Fruit fly (Drosophila melanogaster) whole organism, embryonic: ENCODE data around the gene Strip.

Source experiments
- Asciz ChIP-seq: fragments of 200-800 bp; sonication (Bioruptor generic); optimal IDR thresholded peaks from 2 replicates; lab custom pipeline; 2017; ENCODE audit warnings: missing biosample characterization, mild to moderate bottlenecking, missing genetic modification characterization, missing genetic modification reagents
- Awh ChIP-seq: fragments of 200-800 bp; sonication (Bioruptor generic); IDR thresholded peaks from 2 replicates; pipeline ENCODE4, ENCODE4 v1.3.6; 2022; ENCODE audit warnings: missing biosample characterization, missing genetic modification characterization
- BEAF-32 ChIP-seq: fragments of 200-800 bp; sonication (Bioruptor generic); optimal IDR thresholded peaks from 3 replicates; lab custom pipeline; 2017; ENCODE audit warnings: missing biosample characterization, missing genetic modification characterization, mild to moderate bottlenecking, moderate library complexity, missing genetic modification reagents
- CG10979 ChIP-seq: fragments of 200-800 bp; sonication (Bioruptor generic); optimal IDR thresholded peaks from 2 replicates; lab custom pipeline; 2018; ENCODE audit warnings: missing biosample characterization, mild to moderate bottlenecking, missing genetic modification characterization, moderate library complexity
- CG12391 ChIP-seq: fragments of 200-800 bp; sonication (Bioruptor generic); optimal IDR thresholded peaks from 3 replicates; lab custom pipeline; 2018; ENCODE audit warnings: missing biosample characterization, mild to moderate bottlenecking, missing genetic modification characterization, moderate library complexity
- CG12659 ChIP-seq: fragments of 200-800 bp; sonication (Bioruptor generic); optimal IDR thresholded peaks from 3 replicates; lab custom pipeline; 2017; ENCODE audit warnings: mild to moderate bottlenecking, missing biosample characterization, missing genetic modification reagents, missing genetic modification characterization
- CG13775 ChIP-seq: fragments of 200-800 bp; sonication (Bioruptor generic); optimal IDR thresholded peaks from 3 replicates; lab custom pipeline; 2017; ENCODE audit warnings: missing biosample characterization, mild to moderate bottlenecking, missing genetic modification characterization
- CG14860 ChIP-seq: fragments of 200-800 bp; sonication (Bioruptor generic); IDR thresholded peaks from 3 replicates; pipeline ENCODE4 v1.3.6; 2022; ENCODE audit warnings: missing biosample characterization, missing genetic modification characterization; ENCODE audit not compliant: partially characterized antibody
- CG1529 ChIP-seq: fragments of 200-800 bp; sonication (Bioruptor generic); optimal IDR thresholded peaks from 3 replicates; lab custom pipeline; 2018; ENCODE audit warnings: missing biosample characterization, missing genetic modification characterization
- CG16815 ChIP-seq: fragments of 200-800 bp; sonication (Bioruptor generic); optimal IDR thresholded peaks from 3 replicates; lab custom pipeline; 2017; ENCODE audit warnings: missing biosample characterization, mild to moderate bottlenecking, missing genetic modification characterization
- CG17385 ChIP-seq: fragments of 200-800 bp; sonication (Bioruptor generic); optimal IDR thresholded peaks from 3 replicates; lab custom pipeline; 2018; ENCODE audit warnings: missing biosample characterization, mild to moderate bottlenecking, missing genetic modification characterization
- CG17802 ChIP-seq: fragments of 200-800 bp; sonication (Bioruptor generic); optimal IDR thresholded peaks from 2 replicates; lab custom pipeline; 2018; ENCODE audit warnings: missing biosample characterization, mild to moderate bottlenecking, missing genetic modification characterization, moderate library complexity
- CG2199 ChIP-seq: fragments of 200-800 bp; sonication (Bioruptor generic); IDR thresholded peaks from 3 replicates; pipeline ENCODE4 v1.3.6; 2022; ENCODE audit warnings: missing biosample characterization, missing genetic modification characterization
- CG2875 ChIP-seq: fragments of 200-800 bp; sonication (Bioruptor generic); optimal IDR thresholded peaks from 2 replicates; lab custom pipeline; 2017; ENCODE audit warnings: missing biosample characterization, mild to moderate bottlenecking, missing genetic modification characterization, missing genetic modification reagents
- CG6175 ChIP-seq: fragments of 200-800 bp; sonication (Bioruptor generic); IDR thresholded peaks from 3 replicates; pipeline ENCODE4 v1.3.6; 2022; ENCODE audit warnings: missing biosample characterization, missing genetic modification characterization
- CG7987 ChIP-seq: fragments of 200-800 bp; sonication (Bioruptor generic); optimal IDR thresholded peaks from 2 replicates; lab custom pipeline; 2018; ENCODE audit warnings: missing biosample characterization, mild to moderate bottlenecking, missing genetic modification characterization, moderate library complexity
- CG8924 ChIP-seq: fragments of 200-800 bp; optimal IDR thresholded peaks from 3 replicates; lab custom pipeline; 2019; ENCODE audit warnings: missing biosample characterization, mild to moderate bottlenecking, missing genetic modification characterization, moderate library complexity
- CG9215 ChIP-seq: fragments of 200-800 bp; sonication (Bioruptor generic); IDR thresholded peaks from 2 replicates; pipeline ENCODE4 v1.3.6; 2022; ENCODE audit warnings: missing biosample characterization, missing genetic modification characterization
- Dfd ChIP-seq, 2 experiments: fragments of >200 bp; optimal IDR thresholded peaks; 2 replicates each; lab custom pipeline; 2017; ENCODE audit warnings: missing biosample characterization in 2 of 2, missing genetic modification characterization in 2 of 2
- Doc2 ChIP-seq: fragments of 200-800 bp; sonication (Bioruptor generic); IDR thresholded peaks from 2 replicates; pipeline ENCODE4 v1.3.6; 2022; ENCODE audit warnings: missing biosample characterization, missing genetic modification characterization
- HmgZ ChIP-seq: fragments of 200-800 bp; sonication (Bioruptor generic); optimal IDR thresholded peaks from 2 replicates; lab custom pipeline; 2018; ENCODE audit warnings: missing biosample characterization, mild to moderate bottlenecking, missing genetic modification characterization
- Nf-YB ChIP-seq: fragments of 200-800 bp; sonication (Bioruptor generic); optimal IDR thresholded peaks from 3 replicates; lab custom pipeline; 2019; ENCODE audit warnings: missing biosample characterization, mild to moderate bottlenecking, missing genetic modification characterization, moderate library complexity
- Oaz ChIP-seq: fragments of 200-800 bp; sonication (Bioruptor generic); IDR thresholded peaks from 2 replicates; pipeline ENCODE4 v1.3.6; 2022; ENCODE audit warnings: missing biosample characterization, missing genetic modification characterization
- Pdp1 ChIP-seq, 2 experiments: fragments of 200-800 bp; sonication (Bioruptor generic); optimal IDR thresholded peaks; 3 replicates each; lab custom pipeline; 2016; ENCODE audit warnings: missing biosample characterization in 2 of 2, missing genetic modification characterization in 2 of 2, mild to moderate bottlenecking in 1 of 2, moderate library complexity in 1 of 2
- Spps ChIP-seq: fragments of 200-800 bp; sonication (Bioruptor generic); optimal IDR thresholded peaks from 2 replicates; lab custom pipeline; 2018; ENCODE audit warnings: missing biosample characterization, mild to moderate bottlenecking, missing genetic modification characterization
- az2 ChIP-seq: fragments of 200-800 bp; sonication (Bioruptor generic); optimal IDR thresholded peaks from 3 replicates; lab custom pipeline; 2016; ENCODE audit warnings: missing biosample characterization, missing genetic modification characterization
- bigmax ChIP-seq: fragments of 200-800 bp; sonication (Bioruptor generic); optimal IDR thresholded peaks from 2 replicates; lab custom pipeline; 2018; ENCODE audit warnings: missing biosample characterization, mild to moderate bottlenecking, missing genetic modification characterization
- chif ChIP-seq, 2 experiments: fragments of 200-800 bp; sonication (Bioruptor generic); optimal IDR thresholded peaks; 3 replicates each; lab custom pipeline; 2016; ENCODE audit warnings: missing biosample characterization in 2 of 2, missing genetic modification characterization in 2 of 2
- dimm ChIP-seq: fragments of 200-800 bp; sonication (Bioruptor generic); IDR thresholded peaks from 2 replicates; pipeline ENCODE4 v1.3.6; 2022; ENCODE audit warnings: missing biosample characterization, missing genetic modification characterization
- disco-r ChIP-seq: fragments of 200-800 bp; sonication (Bioruptor generic); optimal IDR thresholded peaks from 2 replicates; lab custom pipeline; 2016; ENCODE audit warnings: missing biosample characterization, missing genetic modification characterization
- dmrt11E ChIP-seq: fragments of 200-800 bp; sonication (Bioruptor generic); optimal IDR thresholded peaks from 3 replicates; lab custom pipeline; 2018; ENCODE audit warnings: missing biosample characterization, mild to moderate bottlenecking, missing genetic modification characterization, moderate library complexity
- dmrt99B ChIP-seq: fragments of 200-800 bp; sonication (Bioruptor generic); optimal IDR thresholded peaks from 2 replicates; lab custom pipeline; 2018; ENCODE audit warnings: missing biosample characterization, mild to moderate bottlenecking, missing genetic modification characterization, moderate library complexity
- gcm ChIP-seq: fragments of 200-800 bp; sonication (Bioruptor generic); optimal IDR thresholded peaks from 2 replicates; lab custom pipeline; 2019; ENCODE audit warnings: missing biosample characterization, mild to moderate bottlenecking, missing genetic modification characterization, moderate library complexity
- gfzf ChIP-seq: fragments of 200-800 bp; sonication (Bioruptor generic); optimal IDR thresholded peaks from 2 replicates; lab custom pipeline; 2016; ENCODE audit warnings: missing biosample characterization, mild to moderate bottlenecking, missing genetic modification characterization, moderate library complexity
- grau ChIP-seq: fragments of 200-800 bp; optimal IDR thresholded peaks from 3 replicates; lab custom pipeline; 2019; ENCODE audit warnings: missing biosample characterization, mild to moderate bottlenecking, missing genetic modification characterization, moderate library complexity
- gsb-n ChIP-seq: fragments of 200-800 bp; sonication (Bioruptor generic); optimal IDR thresholded peaks from 3 replicates; lab custom pipeline; 2018; ENCODE audit warnings: missing biosample characterization, mild to moderate bottlenecking, missing genetic modification characterization
- ham ChIP-seq: fragments of 200-800 bp; sonication (Bioruptor generic); IDR thresholded peaks from 2 replicates; pipeline ENCODE4 v1.3.6; 2022; ENCODE audit warnings: missing biosample characterization, missing genetic modification characterization
- lab ChIP-seq: fragments of 200-800 bp; sonication (Bioruptor generic); optimal IDR thresholded peaks from 3 replicates; lab custom pipeline; 2017; ENCODE audit warnings: missing biosample characterization, missing genetic modification characterization, mild to moderate bottlenecking, moderate library complexity, missing genetic modification reagents
- mam ChIP-seq: fragments of 200-800 bp; sonication (Bioruptor generic); optimal IDR thresholded peaks from 3 replicates; lab custom pipeline; 2016; ENCODE audit warnings: missing biosample characterization, missing genetic modification characterization
- pnt ChIP-seq: fragments of 200-800 bp; sonication (Bioruptor generic); optimal IDR thresholded peaks from 3 replicates; lab custom pipeline; 2016; ENCODE audit warnings: missing biosample characterization, missing genetic modification characterization
- prd ChIP-seq, 3 experiments: fragments of >200 bp in 2 of 3; fragments of 200-800 bp in 1 of 3; sonication (Bioruptor generic) in 1 of 3; optimal IDR thresholded peaks in 2 of 3; IDR thresholded peaks in 1 of 3; 2 replicates in 2 of 3; 3 replicates in 1 of 3; pipeline versions ENCODE4 v1.3.6 to Lab custom; 2017 to 2022; ENCODE audit warnings: missing biosample characterization in 1 of 3, missing genetic modification characterization in 1 of 3
- pros ChIP-seq: fragments of 200-800 bp; sonication (Bioruptor generic); optimal IDR thresholded peaks from 3 replicates; lab custom pipeline; 2019; ENCODE audit warnings: missing biosample characterization, mild to moderate bottlenecking, missing genetic modification characterization, moderate library complexity
- ranshi ChIP-seq: fragments of 200-800 bp; sonication (Bioruptor generic); IDR thresholded peaks from 2 replicates; pipeline ENCODE4 v1.3.6; 2022; ENCODE audit warnings: missing biosample characterization, missing genetic modification characterization
- salm ChIP-seq: fragments of 200-800 bp; sonication (Bioruptor generic); optimal IDR thresholded peaks from 2 replicates; lab custom pipeline; 2018; ENCODE audit warnings: missing biosample characterization, mild to moderate bottlenecking, missing genetic modification characterization
- sc ChIP-seq, 3 experiments: fragments of >200 bp in 2 of 3; fragments of 200-800 bp in 1 of 3; sonication (Bioruptor generic) in 1 of 3; optimal IDR thresholded peaks; 2 replicates in 2 of 3; 3 replicates in 1 of 3; lab custom pipeline; 2017; ENCODE audit warnings: mild to moderate bottlenecking in 1 of 3, missing biosample characterization in 1 of 3, missing genetic modification characterization in 1 of 3, missing genetic modification reagents in 1 of 3
- slou ChIP-seq: fragments of 200-800 bp; sonication (Bioruptor generic); optimal IDR thresholded peaks from 3 replicates; lab custom pipeline; 2016; ENCODE audit warnings: missing biosample characterization, missing genetic modification characterization
- sug ChIP-seq: fragments of 200-800 bp; optimal IDR thresholded peaks from 2 replicates; lab custom pipeline; 2019; ENCODE audit warnings: missing biosample characterization, mild to moderate bottlenecking, missing genetic modification characterization, moderate library complexity
- tin ChIP-seq: fragments of 200-800 bp; sonication (Bioruptor generic); optimal IDR thresholded peaks from 3 replicates; lab custom pipeline; 2016; ENCODE audit warnings: missing biosample characterization, missing genetic modification characterization
- zfh1 ChIP-seq: fragments of 200-800 bp; sonication (Bioruptor generic); IDR thresholded peaks from 3 replicates; pipeline ENCODE4 v1.3.6; 2022; ENCODE audit warnings: missing biosample characterization, missing genetic modification characterization

Strip gene

DNA sequence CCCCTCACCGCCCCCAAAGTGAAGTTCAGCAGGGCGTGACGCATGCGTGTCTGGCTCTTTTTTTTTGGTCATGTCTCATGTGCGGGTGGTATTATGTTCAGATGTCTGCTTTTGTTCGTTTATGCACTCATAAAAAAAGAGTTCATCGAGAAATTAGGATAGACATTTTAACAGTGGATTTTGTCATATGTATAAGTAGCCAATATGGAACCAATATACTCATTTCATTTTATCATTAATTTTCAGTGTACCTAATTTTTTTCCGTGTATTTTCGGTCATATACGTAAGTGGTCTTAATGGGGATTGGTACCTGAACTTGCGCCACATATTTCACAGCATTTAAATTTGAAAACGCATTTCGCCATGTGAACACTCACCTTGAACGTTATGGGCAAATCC, 28.3 kb downstream of the Strip start (continued):
- TF ChIP-seq gcm (GFP tag; lab: Kevin White, UChicago) = peak; percentile 61
- TF ChIP-seq Spps (tag; lab: Kevin White, UChicago) = peak; percentile 70
- TF ChIP-seq az2 = peak; percentile 44
- TF ChIP-seq Nf-YB (GFP tag; lab: Kevin White, UChicago) = no peak
- TF ChIP-seq grau (tag; lab: Kevin White, UChicago) = peak; percentile 51
- TF ChIP-seq CG1529 (GFP tag; lab: Kevin White, UChicago) = peak; percentile 28
- peak; percentile 80 for TF ChIP-seq ranshi
- peak; percentile 2 for TF ChIP-seq disco-r (GFP tag; lab: Kevin White, UChicago)
- TF ChIP-seq lab (GFP tag; lab: Kevin White, UChicago) = peak; percentile 71
- peak; percentile 20 for TF ChIP-seq gsb-n
- TF ChIP-seq CG6175 = 0 out of 3 replicates have a peak, but pooled peaks have one; percentile 26
- TF ChIP-seq CG14860 (GFP tag; lab: Robert Waterston, UW) = no peak
- peak; percentile 16 for TF ChIP-seq CG13775 (GFP tag; lab: Kevin White, UChicago)
- TF ChIP-seq CG9215 = no peak; the same call in 1 of the 2 replicates
- peak; percentile 83 for TF ChIP-seq dmrt99B (tag; lab: Kevin White, UChicago)
- TF ChIP-seq CG8924 (tag; lab: Kevin White, UChicago) = peak; percentile 30
- peak; percentile 67 for TF ChIP-seq CG10979
- no peak for TF ChIP-seq Pdp1 (GFP tag; optimal IDR thresholded peaks at IDR 0.05; lab: Kevin White, UChicago)
- no peak for TF ChIP-seq pros
- TF ChIP-seq CG7987 (GFP tag; lab: Kevin White, UChicago) = peak; percentile 19
- no peak for TF ChIP-seq Dfd (GFP tag; optimal IDR thresholded peaks at IDR 0.05; lab: Kevin White, UChicago)
- TF ChIP-seq CG16815 (GFP tag; lab: Kevin White, UChicago) = peak; percentile 6
- peak; percentile 7 for TF ChIP-seq CG12659
- TF ChIP-seq zfh1 = peak; percentile 68; the same call in 2 of the 3 replicates
- TF ChIP-seq CG2199 (GFP tag; lab: Robert Waterston, UW) = peak; percentile 69; the same call in 1 of the 3 replicates
- peak; percentile 68 for TF ChIP-seq tin
- TF ChIP-seq sug (tag; lab: Kevin White, UChicago) = no peak
- peak; percentile 4 for TF ChIP-seq CG17802
- TF ChIP-seq Doc2 = no peak
- TF ChIP-seq Asciz (GFP tag; lab: Kevin White, UChicago) = peak; percentile 67
- peak; percentile 37 to 40 for TF ChIP-seq chif (GFP tag; optimal IDR thresholded peaks at IDR 0.05; lab: Kevin White, UChicago)
- peak; percentile 76 for TF ChIP-seq Awh (GFP tag; lab: Robert Waterston, UW)
- TF ChIP-seq salm (tag; lab: Kevin White, UChicago) = peak; percentile 39
- no peak for TF ChIP-seq dimm
- TF ChIP-seq bigmax (GFP tag; lab: Kevin White, UChicago) = no peak
- peak; percentile 58 for TF ChIP-seq pnt (GFP tag; lab: Kevin White, UChicago)
- TF ChIP-seq slou (GFP tag; lab: Kevin White, UChicago) = no peak
- no peak for TF ChIP-seq gfzf (GFP tag; lab: Kevin White, UChicago)
- TF ChIP-seq mam = peak; percentile 54
- TF ChIP-seq prd (optimal IDR thresholded peaks at IDR 0.05; lab: Kevin White, UChicago) = no peak
- peak; percentile 65; the same call in 2 of the 3 replicates for TF ChIP-seq prd (GFP tag; IDR thresholded peaks at IDR 0.05; lab: Robert Waterston, UW)
- TF ChIP-seq ham (GFP tag; lab: Robert Waterston, UW) = no peak
- TF ChIP-seq CG12391 (tag; lab: Kevin White, UChicago) = peak; percentile 61
- no peak for TF ChIP-seq sc (optimal IDR thresholded peaks at IDR 0.05; lab: Kevin White, UChicago)
- peak; percentile 4 for TF ChIP-seq sc (GFP tag; optimal IDR thresholded peaks at IDR 0.05; lab: Kevin White, UChicago)
- peak; percentile 8 for TF ChIP-seq HmgZ (tag; lab: Kevin White, UChicago)
- peak; percentile 50 for TF ChIP-seq CG2875 (GFP tag; lab: Kevin White, UChicago)
- TF ChIP-seq dmrt11E = peak; percentile 54
- TF ChIP-seq Oaz (GFP tag; lab: Robert Waterston, UW) = peak; percentile 67
- TF ChIP-seq BEAF-32 = no peak
- TF ChIP-seq CG17385 = peak; percentile 54
